Fruit fly (Drosophila melanogaster) whole organism, embryonic: ENCODE results near the gene Sps2.

Experiments used
- Atf-2 ChIP-seq: fragments of 200-800 bp; sonication (Bioruptor generic); optimal IDR thresholded peaks from 2 replicates; lab custom pipeline; 2016; ENCODE audit warnings: missing biosample characterization, missing genetic modification characterization
- B-H1 ChIP-seq: fragments of 200-800 bp; sonication (Bioruptor generic); IDR thresholded peaks from 3 replicates; pipeline ENCODE4 v1.3.6; 2022; ENCODE audit warnings: missing biosample characterization, missing genetic modification characterization
- BEAF-32 ChIP-seq: fragments of 200-800 bp; sonication (Bioruptor generic); optimal IDR thresholded peaks from 3 replicates; lab custom pipeline; 2017; ENCODE audit warnings: missing biosample characterization, missing genetic modification characterization, mild to moderate bottlenecking, moderate library complexity, missing genetic modification reagents
- BtbVII ChIP-seq: fragments of 200-800 bp; sonication (Bioruptor generic); optimal IDR thresholded peaks from 3 replicates; lab custom pipeline; 2017; ENCODE audit warnings: missing biosample characterization, mild to moderate bottlenecking, missing genetic modification characterization
- CG10147 ChIP-seq: fragments of 200-800 bp; sonication (Bioruptor generic); optimal IDR thresholded peaks from 2 replicates; lab custom pipeline; 2019; ENCODE audit warnings: missing biosample characterization, mild to moderate bottlenecking, missing genetic modification characterization, moderate library complexity
- CG10654 ChIP-seq: fragments of 200-800 bp; sonication (Bioruptor generic); optimal IDR thresholded peaks from 2 replicates; lab custom pipeline; 2016; ENCODE audit warnings: missing biosample characterization, missing genetic modification characterization
- CG10959 ChIP-seq: fragments of 200-800 bp; sonication (Bioruptor generic); IDR thresholded peaks from 2 replicates; pipeline ENCODE4 v1.3.6; 2022; ENCODE audit warnings: missing biosample characterization, missing genetic modification characterization
- CG11398 ChIP-seq: fragments of 200-800 bp; sonication (Bioruptor generic); optimal IDR thresholded peaks from 2 replicates; lab custom pipeline; 2016; ENCODE audit warnings: missing biosample characterization, missing genetic modification characterization
- CG12071 ChIP-seq: fragments of 200-800 bp; sonication (Bioruptor generic); optimal IDR thresholded peaks from 3 replicates; lab custom pipeline; 2018; ENCODE audit warnings: missing biosample characterization, mild to moderate bottlenecking, missing genetic modification characterization
- CG12155 ChIP-seq: fragments of 200-800 bp; sonication (Bioruptor generic); optimal IDR thresholded peaks from 3 replicates; lab custom pipeline; 2016; ENCODE audit warnings: missing biosample characterization, missing genetic modification characterization
- CG14014 ChIP-seq: fragments of 200-800 bp; sonication (Bioruptor generic); IDR thresholded peaks from 2 replicates; pipeline ENCODE4 v1.3.6; 2022; ENCODE audit warnings: missing biosample characterization, missing genetic modification characterization
- CG15269 ChIP-seq: fragments of 200-800 bp; sonication (Bioruptor generic); optimal IDR thresholded peaks from 2 replicates; lab custom pipeline; 2018; ENCODE audit warnings: missing biosample characterization, mild to moderate bottlenecking, missing genetic modification characterization, moderate library complexity
- CG15601 ChIP-seq: fragments of 200-800 bp; sonication (Bioruptor generic); optimal IDR thresholded peaks from 3 replicates; lab custom pipeline; 2019; ENCODE audit warnings: missing biosample characterization, mild to moderate bottlenecking, missing genetic modification characterization, moderate library complexity
- CG15696 ChIP-seq: fragments of 200-800 bp; sonication (Bioruptor generic); optimal IDR thresholded peaks from 2 replicates; lab custom pipeline; 2019; ENCODE audit warnings: missing biosample characterization, mild to moderate bottlenecking, missing genetic modification characterization, moderate library complexity
- CG16813 ChIP-seq: fragments of 200-800 bp; sonication (Bioruptor generic); IDR thresholded peaks from 3 replicates; pipeline ENCODE4 v1.3.6; 2022; ENCODE audit warnings: missing biosample characterization, missing genetic modification characterization; ENCODE audit not compliant: partially characterized antibody
- CG17359 ChIP-seq: fragments of 200-800 bp; sonication (Bioruptor generic); optimal IDR thresholded peaks from 3 replicates; lab custom pipeline; 2018; ENCODE audit warnings: missing biosample characterization, mild to moderate bottlenecking, missing genetic modification characterization, moderate library complexity
- CG17612 ChIP-seq: fragments of 200-800 bp; sonication (Bioruptor generic); IDR thresholded peaks from 2 replicates; pipeline ENCODE4 v1.3.6; 2022; ENCODE audit warnings: missing biosample characterization, missing genetic modification characterization
- CG2678 ChIP-seq: fragments of 200-800 bp; sonication (Bioruptor generic); optimal IDR thresholded peaks from 3 replicates; lab custom pipeline; 2019; ENCODE audit warnings: missing biosample characterization, mild to moderate bottlenecking, missing genetic modification characterization, moderate library complexity
- CG3163 ChIP-seq: fragments of 200-800 bp; sonication (Bioruptor generic); optimal IDR thresholded peaks from 3 replicates; lab custom pipeline; 2016; ENCODE audit warnings: missing biosample characterization, missing genetic modification characterization
- CG4328 ChIP-seq: fragments of 200-800 bp; sonication (Bioruptor generic); optimal IDR thresholded peaks from 3 replicates; lab custom pipeline; 2017; ENCODE audit warnings: missing biosample characterization, missing genetic modification reagents, missing genetic modification characterization
- CG6175 ChIP-seq: fragments of 200-800 bp; sonication (Bioruptor generic); IDR thresholded peaks from 3 replicates; pipeline ENCODE4 v1.3.6; 2022; ENCODE audit warnings: missing biosample characterization, missing genetic modification characterization
- CG6813 ChIP-seq: fragments of 200-800 bp; sonication (Bioruptor generic); optimal IDR thresholded peaks from 2 replicates; lab custom pipeline; 2017; ENCODE audit warnings: missing biosample characterization, missing genetic modification characterization, mild to moderate bottlenecking, moderate library complexity, missing genetic modification reagents
- CG6854 ChIP-seq: fragments of 200-800 bp; sonication (Bioruptor generic); optimal IDR thresholded peaks from 3 replicates; lab custom pipeline; 2017; ENCODE audit warnings: missing biosample characterization, mild to moderate bottlenecking, missing genetic modification characterization
- CG7357 ChIP-seq: fragments of 200-800 bp; sonication (Bioruptor generic); IDR thresholded peaks from 3 replicates; pipeline ENCODE4 v1.3.6; 2022; ENCODE audit warnings: missing biosample characterization, missing genetic modification characterization
- CG8388 ChIP-seq: fragments of 200-800 bp; sonication (Bioruptor generic); optimal IDR thresholded peaks from 2 replicates; lab custom pipeline; 2019; ENCODE audit warnings: missing biosample characterization, mild to moderate bottlenecking, missing genetic modification characterization, moderate library complexity
- CG9797 ChIP-seq: fragments of 200-800 bp; sonication (Bioruptor generic); optimal IDR thresholded peaks from 3 replicates; lab custom pipeline; 2018; ENCODE audit warnings: missing biosample characterization, mild to moderate bottlenecking, missing genetic modification characterization
- CG9932 ChIP-seq: fragments of 200-800 bp; sonication (Bioruptor generic); IDR thresholded peaks from 2 replicates; pipeline ENCODE4 v1.3.6; 2022; ENCODE audit warnings: missing biosample characterization, missing genetic modification characterization
- Chrac-16 ChIP-seq: fragments of 200-800 bp; sonication (Bioruptor generic); optimal IDR thresholded peaks from 3 replicates; lab custom pipeline; 2016; ENCODE audit warnings: missing biosample characterization, missing genetic modification characterization
- Fer1 ChIP-seq: fragments of 200-800 bp; sonication (Bioruptor generic); optimal IDR thresholded peaks from 2 replicates; lab custom pipeline; 2017; ENCODE audit warnings: missing biosample characterization, mild to moderate bottlenecking, missing genetic modification characterization
- Gsc ChIP-seq: fragments of 200-800 bp; sonication (Bioruptor generic); IDR thresholded peaks from 2 replicates; pipeline ENCODE4 v1.3.6; 2022; ENCODE audit warnings: missing biosample characterization, missing genetic modification characterization
- Meics ChIP-seq: fragments of 200-800 bp; sonication (Bioruptor generic); optimal IDR thresholded peaks from 2 replicates; lab custom pipeline; 2017; ENCODE audit warnings: missing biosample characterization, mild to moderate bottlenecking, missing genetic modification characterization
- Six4 ChIP-seq: fragments of 200-800 bp; sonication (Bioruptor generic); optimal IDR thresholded peaks from 2 replicates; lab custom pipeline; 2016; ENCODE audit warnings: missing biosample characterization, missing genetic modification characterization
- amos ChIP-seq: fragments of 200-800 bp; sonication (Bioruptor generic); IDR thresholded peaks from 2 replicates; pipeline ENCODE4 v1.3.6; 2022; ENCODE audit warnings: missing biosample characterization, missing genetic modification characterization; ENCODE audit not compliant: partially characterized antibody
- bowl ChIP-seq: fragments of 200-800 bp; sonication (Bioruptor generic); IDR thresholded peaks from 2 replicates; pipeline ENCODE4 v1.3.6; 2022; ENCODE audit warnings: missing biosample characterization, missing genetic modification characterization
- chm ChIP-seq: fragments of 200-800 bp; sonication (Bioruptor generic); IDR thresholded peaks from 2 replicates; pipeline ENCODE4 v1.3.6; 2022; ENCODE audit warnings: missing biosample characterization, missing genetic modification characterization
- chn ChIP-seq: fragments of 200-800 bp; sonication (Bioruptor generic); optimal IDR thresholded peaks from 2 replicates; lab custom pipeline; 2016; ENCODE audit warnings: missing biosample characterization, missing genetic modification characterization
- crc ChIP-seq: fragments of 200-800 bp; sonication (Bioruptor generic); optimal IDR thresholded peaks from 2 replicates; lab custom pipeline; 2016; ENCODE audit warnings: missing biosample characterization, missing genetic modification characterization
- crp ChIP-seq, 2 experiments: fragments of 200-800 bp; sonication (Bioruptor generic); optimal IDR thresholded peaks; 2 replicates in 1 of 2; 3 replicates in 1 of 2; lab custom pipeline; 2017; ENCODE audit warnings: missing biosample characterization in 2 of 2, missing genetic modification characterization in 2 of 2, mild to moderate bottlenecking in 1 of 2, moderate library complexity in 1 of 2
- fd102C ChIP-seq: fragments of 200-800 bp; sonication (Bioruptor generic); optimal IDR thresholded peaks from 2 replicates; lab custom pipeline; 2018; ENCODE audit warnings: missing biosample characterization, mild to moderate bottlenecking, missing genetic modification characterization, moderate library complexity
- fu2 ChIP-seq: fragments of 200-800 bp; sonication (Bioruptor generic); optimal IDR thresholded peaks from 2 replicates; lab custom pipeline; 2016; ENCODE audit warnings: missing biosample characterization, missing genetic modification characterization
- gsb ChIP-seq: fragments of 200-800 bp; sonication (Bioruptor generic); IDR thresholded peaks from 2 replicates; pipeline ENCODE4 v1.3.6; 2022; ENCODE audit warnings: missing biosample characterization, missing genetic modification characterization
- insv ChIP-seq, 2 experiments: fragments of 200-800 bp; sonication (Bioruptor generic); optimal IDR thresholded peaks; 3 replicates each; lab custom pipeline; 2016 to 2018; ENCODE audit warnings: missing biosample characterization in 2 of 2, missing genetic modification characterization in 2 of 2
- inv ChIP-seq: fragments of 200-800 bp; sonication (Bioruptor generic); IDR thresholded peaks from 2 replicates; pipeline ENCODE4 v1.3.6; 2022; ENCODE audit warnings: missing biosample characterization, missing genetic modification characterization; ENCODE audit not compliant: partially characterized antibody
- jing ChIP-seq: fragments of 200-800 bp; sonication (Bioruptor generic); optimal IDR thresholded peaks from 2 replicates; lab custom pipeline; 2018; ENCODE audit warnings: missing biosample characterization, mild to moderate bottlenecking, missing genetic modification characterization
- mam ChIP-seq: fragments of 200-800 bp; sonication (Bioruptor generic); optimal IDR thresholded peaks from 3 replicates; lab custom pipeline; 2016; ENCODE audit warnings: missing biosample characterization, missing genetic modification characterization
- org-1 ChIP-seq: fragments of 200-800 bp; sonication (Bioruptor generic); optimal IDR thresholded peaks from 2 replicates; lab custom pipeline; 2017; ENCODE audit warnings: missing biosample characterization, missing genetic modification characterization
- pb ChIP-seq: fragments of 200-800 bp; sonication (Bioruptor generic); optimal IDR thresholded peaks from 3 replicates; lab custom pipeline; 2016; ENCODE audit warnings: missing biosample characterization, missing genetic modification characterization
- pita ChIP-seq: fragments of 200-800 bp; sonication (Bioruptor generic); optimal IDR thresholded peaks from 2 replicates; lab custom pipeline; 2017; ENCODE audit warnings: missing biosample characterization, mild to moderate bottlenecking, missing genetic modification characterization
- seq ChIP-seq: fragments of 200-800 bp; sonication (Bioruptor generic); IDR thresholded peaks from 2 replicates; pipeline ENCODE4 v1.3.6; 2022; ENCODE audit warnings: missing biosample characterization, missing genetic modification characterization
- slou ChIP-seq: fragments of 200-800 bp; sonication (Bioruptor generic); optimal IDR thresholded peaks from 3 replicates; lab custom pipeline; 2016; ENCODE audit warnings: missing biosample characterization, missing genetic modification characterization
- zf30C ChIP-seq: fragments of 200-800 bp; sonication (Bioruptor generic); optimal IDR thresholded peaks from 3 replicates; lab custom pipeline; 2018; ENCODE audit warnings: missing biosample characterization, mild to moderate bottlenecking, missing genetic modification characterization

Sps2 gene

dm6 chr2L:10299810-10300147 is 42.6 kb upstream of the Sps2 start, which contains the start of gene CYLD (continued):
- peak; percentile 49 for TF ChIP-seq CG15696
- TF ChIP-seq CG2678 (tag; lab: Kevin White, UChicago), result peak; percentile 83
- no peak for TF ChIP-seq Gsc
- TF ChIP-seq amos (GFP tag; lab: Robert Waterston, UW), result no peak
- TF ChIP-seq Chrac-16 (GFP tag; lab: Kevin White, UChicago), result peak; percentile 60
- TF ChIP-seq CG6854 (GFP tag; lab: Kevin White, UChicago), result peak; percentile 27
- TF ChIP-seq CG17359 (tag; lab: Kevin White, UChicago), result peak; percentile 77
- TF ChIP-seq Meics, result peak; percentile 76
- no peak for TF ChIP-seq CG6175 (GFP tag; lab: Robert Waterston, UW)
- peak; percentile 61 for TF ChIP-seq CG10147 (GFP tag; lab: Kevin White, UChicago)
- peak; percentile 81 for TF ChIP-seq CG15269
- peak; percentile 86 for TF ChIP-seq zf30C (GFP tag; lab: Kevin White, UChicago)
- no peak for TF ChIP-seq Atf-2 (GFP tag; lab: Kevin White, UChicago)
- TF ChIP-seq CG11398 (GFP tag; lab: Kevin White, UChicago), result no peak
- TF ChIP-seq pita (GFP tag; lab: Kevin White, UChicago), result no peak
- TF ChIP-seq fu2 (GFP tag; lab: Kevin White, UChicago), result no peak
- TF ChIP-seq gsb, result no peak
- TF ChIP-seq CG12155 (GFP tag; lab: Kevin White, UChicago), result peak; percentile 41
- TF ChIP-seq CG6813, result no peak
- TF ChIP-seq B-H1 (GFP tag; lab: Robert Waterston, UW), result peak; percentile 61; the same call in 1 of the 3 replicates
- no peak for TF ChIP-seq fd102C (GFP tag; lab: Kevin White, UChicago)
- no peak for TF ChIP-seq CG10959 (GFP tag; lab: Robert Waterston, UW)
- no peak for TF ChIP-seq CG17612
- no peak for TF ChIP-seq pb
- TF ChIP-seq inv, result no peak
- TF ChIP-seq BEAF-32 (GFP tag; lab: Kevin White, UChicago), result peak; percentile 15
- TF ChIP-seq CG12071 (GFP tag; lab: Kevin White, UChicago), result no peak
- peak; percentile 76; the same call in 1 of the 2 replicates for TF ChIP-seq CG14014
- TF ChIP-seq CG8388 (GFP tag; lab: Kevin White, UChicago), result peak; percentile 76
- TF ChIP-seq slou (GFP tag; lab: Kevin White, UChicago), result peak; percentile 73
- no peak for TF ChIP-seq CG3163
- TF ChIP-seq insv (GFP tag; optimal IDR thresholded peaks at IDR 0.05; lab: Kevin White, UChicago), result no peak
- peak; percentile 30 for TF ChIP-seq mam
- peak; percentile 63 for TF ChIP-seq Six4 (GFP tag; lab: Kevin White, UChicago)
- no peak for TF ChIP-seq chm (GFP tag; lab: Robert Waterston, UW)
- no peak for TF ChIP-seq crp (GFP tag; optimal IDR thresholded peaks at IDR 0.05; lab: Kevin White, UChicago)
- 0 out of 3 replicates have a peak, but pooled peaks have one; percentile 18 for TF ChIP-seq CG7357 (GFP tag; lab: Robert Waterston, UW)
- peak; percentile 70 for TF ChIP-seq CG15601 (tag; lab: Kevin White, UChicago)
- TF ChIP-seq BtbVII (GFP tag; lab: Kevin White, UChicago), result peak; percentile 41
- no peak for TF ChIP-seq CG4328 (GFP tag; lab: Kevin White, UChicago)
- TF ChIP-seq chn (GFP tag; lab: Kevin White, UChicago), result no peak
- TF ChIP-seq CG10654 (GFP tag; lab: Kevin White, UChicago), result peak; percentile 61
- peak; percentile 32 for TF ChIP-seq org-1
- peak; percentile 67 for TF ChIP-seq Fer1 (GFP tag; lab: Kevin White, UChicago)
- peak; percentile 41; the same call in 1 of the 2 replicates for TF ChIP-seq seq
- TF ChIP-seq bowl (GFP tag; lab: Robert Waterston, UW), result no peak; the same call in 1 of the 2 replicates
- TF ChIP-seq crc (GFP tag; lab: Kevin White, UChicago), result no peak
- TF ChIP-seq CG16813 (GFP tag; lab: Robert Waterston, UW), result no peak
- TF ChIP-seq CG9797, result no peak
- no peak for TF ChIP-seq CG9932 (GFP tag; lab: Robert Waterston, UW)
- no peak for TF ChIP-seq jing
